Fruit fly (Drosophila melanogaster): ENCODE measurements around the gene CG14926.
A peak's percentile ranks its signal among the peaks of the same experiment; 100 is the strongest.

CG14926 gene

dm6 chr2L:11338219-11338618, 4.9 kb downstream of the CG14926 start (continued):
- no peak for TF ChIP-seq ara (GFP tag; IDR thresholded peaks at IDR 0.05)
- no peak for TF ChIP-seq bcd (GFP tag; optimal IDR thresholded peaks at IDR 0.05)
- no peak for TF ChIP-seq ems (GFP tag; optimal IDR thresholded peaks at IDR 0.05)
- no peak for TF ChIP-seq CG8944 (GFP tag; optimal IDR thresholded peaks at IDR 0.05)
- TF ChIP-seq Adf1 (GFP tag; IDR thresholded peaks at IDR 0.05) = no peak
- no peak for TF ChIP-seq slp2 (GFP tag; optimal IDR thresholded peaks at IDR 0.05)
- TF ChIP-seq CG15514 (GFP tag; optimal IDR thresholded peaks at IDR 0.05) = no peak
- TF ChIP-seq repo (GFP tag; optimal IDR thresholded peaks at IDR 0.05) = no peak
- TF ChIP-seq Eip74EF (GFP tag; optimal IDR thresholded peaks at IDR 0.05) = no peak
- no peak for TF ChIP-seq CG4424 (GFP tag; optimal IDR thresholded peaks at IDR 0.05)
- TF ChIP-seq rib (GFP tag; IDR thresholded peaks at IDR 0.05) = no peak
- TF ChIP-seq corto (GFP tag; optimal IDR thresholded peaks at IDR 0.05) = no peak
- TF ChIP-seq CG11093 (GFP tag; IDR thresholded peaks at IDR 0.05) = no peak
- no peak for TF ChIP-seq CG6175 (GFP tag; IDR thresholded peaks at IDR 0.05)
- TF ChIP-seq Dll (GFP tag; IDR thresholded peaks at IDR 0.05; ENCODE audit: partially characterized antibody) = no peak
- no peak for TF ChIP-seq CG15601 (tag; optimal IDR thresholded peaks at IDR 0.05)
- no peak for TF ChIP-seq CG6689 (GFP tag; IDR thresholded peaks at IDR 0.05)
- TF ChIP-seq CG6765 (GFP tag; optimal IDR thresholded peaks at IDR 0.05) = no peak
- TF ChIP-seq CG9727 (GFP tag; optimal IDR thresholded peaks at IDR 0.05) = peak; percentile 59
- no peak for TF ChIP-seq CG9215 (GFP tag; IDR thresholded peaks at IDR 0.05)
- TF ChIP-seq sens-2 (GFP tag; IDR thresholded peaks at IDR 0.05) = no peak
- TF ChIP-seq Ets65A (GFP tag) = no peak
- no peak for TF ChIP-seq CG6854 (GFP tag; optimal IDR thresholded peaks at IDR 0.05)
- no peak for TF ChIP-seq CG12219 (GFP tag; optimal IDR thresholded peaks at IDR 0.05)
- peak; percentile 14 for TF ChIP-seq Sox102F (GFP tag; optimal IDR thresholded peaks at IDR 0.05)
- no peak for TF ChIP-seq dmrt99B (tag; optimal IDR thresholded peaks at IDR 0.05)
- no peak for TF ChIP-seq Hr51 (GFP tag; optimal IDR thresholded peaks at IDR 0.05)
- no peak for TF ChIP-seq CG1233 (GFP tag; optimal IDR thresholded peaks at IDR 0.05)
- peak; percentile 27; the same call in 1 of the 2 replicates for TF ChIP-seq Ptx1 (GFP tag; IDR thresholded peaks at IDR 0.05)
- no peak for TF ChIP-seq sob (GFP tag; IDR thresholded peaks at IDR 0.05)
- no peak for TF ChIP-seq CG34376 (GFP tag; optimal IDR thresholded peaks at IDR 0.05)
- no peak for TF ChIP-seq CG2120 (GFP tag; optimal IDR thresholded peaks at IDR 0.05)
- no peak for TF ChIP-seq CG14860 (GFP tag; IDR thresholded peaks at IDR 0.05; ENCODE audit: partially characterized antibody)
- no peak for TF ChIP-seq lmd (GFP tag; IDR thresholded peaks at IDR 0.05)
- peak; percentile 51 for TF ChIP-seq Hsf (GFP tag; optimal IDR thresholded peaks at IDR 0.05)
- TF ChIP-seq Dfd (GFP tag; optimal IDR thresholded peaks at IDR 0.05) = no peak
- TF ChIP-seq CG1832 (GFP tag; optimal IDR thresholded peaks at IDR 0.05) = no peak
- no peak for TF ChIP-seq fd3F (GFP tag; optimal IDR thresholded peaks at IDR 0.05)
- TF ChIP-seq toy (GFP tag; IDR thresholded peaks at IDR 0.05) = no peak
- TF ChIP-seq Ets97D (GFP tag; optimal IDR thresholded peaks at IDR 0.05) = no peak
- peak; percentile 38 for TF ChIP-seq CG16863 (GFP tag; optimal IDR thresholded peaks at IDR 0.05)
- TF ChIP-seq NC2β (GFP tag; optimal IDR thresholded peaks at IDR 0.05) = peak; percentile 45
- TF ChIP-seq jumu (GFP tag; optimal IDR thresholded peaks at IDR 0.05) = no peak
- TF ChIP-seq Vsx1 (GFP tag; optimal IDR thresholded peaks at IDR 0.05) = no peak
- TF ChIP-seq p53 (GFP tag; optimal IDR thresholded peaks at IDR 0.05) = no peak
- no peak for TF ChIP-seq CG12299 (tag; optimal IDR thresholded peaks at IDR 0.05)
- TF ChIP-seq CG13624 (GFP tag; optimal IDR thresholded peaks at IDR 0.05) = no peak
- TF ChIP-seq CG4854 (GFP tag; optimal IDR thresholded peaks at IDR 0.05) = no peak
- TF ChIP-seq chn (GFP tag; optimal IDR thresholded peaks at IDR 0.05) = peak; percentile 47
- no peak for TF ChIP-seq Dip3 (GFP tag; optimal IDR thresholded peaks at IDR 0.05)
- TF ChIP-seq CG5245 (GFP tag; optimal IDR thresholded peaks at IDR 0.05) = no peak
- peak; percentile 41 for TF ChIP-seq CoRest (tag; optimal IDR thresholded peaks at IDR 0.05)
